Fruit fly (Drosophila melanogaster) whole organism, prepupa: ENCODE results near the gene aln.

Source experiments
- Blimp-1 ChIP-seq: fragments of 200-800 bp; sonication (Bioruptor generic); optimal IDR thresholded peaks from 3 replicates; lab custom pipeline; 2017; ENCODE audit warnings: missing biosample characterization, missing genetic modification characterization, mild to moderate bottlenecking, moderate library complexity, missing genetic modification reagents
- CG11294 ChIP-seq: fragments of 200-800 bp; sonication (Bioruptor generic); IDR thresholded peaks from 2 replicates; pipeline ENCODE4 v1.3.6; 2022; ENCODE audit warnings: missing biosample characterization, missing genetic modification characterization
- CG11902 ChIP-seq: fragments of 200-800 bp; sonication (Bioruptor generic); optimal IDR thresholded peaks from 3 replicates; lab custom pipeline; 2016; ENCODE audit warnings: missing biosample characterization, missing genetic modification characterization
- CG15336 ChIP-seq: fragments of 200-800 bp; sonication (Bioruptor generic); IDR thresholded peaks from 2 replicates; pipeline ENCODE4 v1.3.6; 2022; ENCODE audit warnings: missing biosample characterization, missing genetic modification characterization
- CG1621 ChIP-seq: fragments of 200-800 bp; sonication (Bioruptor generic); optimal IDR thresholded peaks from 3 replicates; lab custom pipeline; 2018; ENCODE audit warnings: missing biosample characterization, mild to moderate bottlenecking, missing genetic modification characterization
- CG32006 ChIP-seq: fragments of 200-800 bp; sonication (Bioruptor generic); optimal IDR thresholded peaks from 3 replicates; lab custom pipeline; 2017; ENCODE audit warnings: missing biosample characterization, mild to moderate bottlenecking, missing genetic modification characterization
- CG3919 ChIP-seq: fragments of 200-800 bp; sonication (Bioruptor generic); optimal IDR thresholded peaks from 3 replicates; lab custom pipeline; 2016; ENCODE audit warnings: missing biosample characterization, missing genetic modification characterization
- Eip93F ChIP-seq: fragments of 200-800 bp; sonication (Bioruptor generic); optimal IDR thresholded peaks from 2 replicates; lab custom pipeline; 2016; ENCODE audit warnings: missing biosample characterization, mild to moderate bottlenecking, missing genetic modification characterization
- Hr38 ChIP-seq: sonication (Bioruptor generic); optimal IDR thresholded peaks from 2 replicates; lab custom pipeline; 2016; ENCODE audit warnings: missing biosample characterization, missing genetic modification characterization
- Hr39 ChIP-seq: fragments of 200-800 bp; sonication (Bioruptor generic); optimal IDR thresholded peaks from 2 replicates; lab custom pipeline; 2016; ENCODE audit warnings: missing biosample characterization, missing genetic modification characterization
- Smox ChIP-seq: fragments of 200-800 bp; sonication (Bioruptor generic); optimal IDR thresholded peaks from 3 replicates; lab custom pipeline; 2016; ENCODE audit warnings: missing biosample characterization, missing genetic modification characterization
- Sox15 ChIP-seq: fragments of 200-800 bp; sonication (Bioruptor generic); optimal IDR thresholded peaks from 3 replicates; lab custom pipeline; 2016; ENCODE audit warnings: missing biosample characterization, missing genetic modification characterization
- esn ChIP-seq: fragments of 200-800 bp; sonication (Bioruptor generic); optimal IDR thresholded peaks from 2 replicates; lab custom pipeline; 2016; ENCODE audit warnings: missing biosample characterization, mild to moderate bottlenecking, missing genetic modification characterization, moderate library complexity

DNA sequence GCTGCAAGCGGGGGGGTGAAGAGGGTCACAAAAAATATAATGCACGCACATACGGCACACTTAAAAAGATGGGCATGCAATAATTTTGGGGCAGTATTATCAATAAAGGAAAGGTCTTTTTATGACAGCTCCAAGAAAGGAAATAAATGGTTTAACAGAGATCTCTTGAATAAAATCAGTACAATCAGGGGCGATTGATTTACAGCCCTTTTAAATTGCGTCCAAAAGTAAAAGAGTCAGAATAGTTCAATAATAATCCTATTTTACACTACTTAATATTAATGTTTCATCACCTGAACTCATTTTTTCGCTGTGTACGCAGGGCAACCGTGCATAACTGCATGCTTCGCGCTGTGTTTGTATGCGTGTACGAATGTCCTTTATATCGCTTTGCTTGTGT, 36.9 kb upstream of the aln start:
- TF ChIP-seq CG11294 (GFP tag; lab: Robert Waterston, UW) (no peak), CG11902 (GFP tag; lab: Kevin White, UChicago) (no peak), Smox (no peak), Hr38 (GFP tag; lab: Kevin White, UChicago) (no peak), Hr39 (GFP tag; lab: Kevin White, UChicago) (no peak), CG15336 (no peak; the same call in 1 of the 2 replicates), CG1621 (tag; lab: Kevin White, UChicago) (no peak), esn (GFP tag; lab: Kevin White, UChicago) (no peak), CG3919 (GFP tag; lab: Kevin White, UChicago) (no peak), CG32006 (peak; percentile 51), Blimp-1 (GFP tag; lab: Kevin White, UChicago) (no peak), Sox15 (GFP tag; lab: Kevin White, UChicago) (no peak), Eip93F (GFP tag; lab: Kevin White, UChicago) (no peak)
